Worm (Caenorhabditis elegans) whole organism, L4 larva: ENCODE measurements around the gene C32D5.4.

Experiments used
- F10B5.3 ChIP-seq: sonication (generic microtip); optimal IDR thresholded peaks from 2 replicates; lab custom pipeline; 2016; ENCODE audit warnings: mild to moderate bottlenecking, missing genetic modification characterization, missing compliant biosample characterization
- F37D6.2 ChIP-seq: sonication (generic microtip); optimal IDR thresholded peaks from 2 replicates; lab custom pipeline; 2016; ENCODE audit warnings: mild to moderate bottlenecking, missing genetic modification characterization, missing compliant biosample characterization
- F49E8.2 ChIP-seq: sonication (generic microtip); optimal IDR thresholded peaks from 2 replicates; lab custom pipeline; 2016; ENCODE audit warnings: missing compliant biosample characterization, mild to moderate bottlenecking, missing genetic modification characterization, borderline replicate concordance
- T20F7.1 ChIP-seq: fragments of 200-800 bp; sonication (Bioruptor generic); optimal IDR thresholded peaks from 2 replicates; lab custom pipeline; 2018; ENCODE audit warnings: mild to moderate bottlenecking, missing genetic modification characterization, missing compliant biosample characterization
- Y48G9A.11 ChIP-seq: fragments of 200-800 bp; sonication (Bioruptor generic); IDR thresholded peaks from 2 replicates; pipeline ENCODE4 v1.3.6; 2022; ENCODE audit warnings: missing genetic modification reagents, missing genetic modification characterization, missing compliant biosample characterization
- Y75B8A.6 ChIP-seq: fragments of 200-800 bp; sonication (Bioruptor generic); IDR thresholded peaks from 2 replicates; pipeline ENCODE4 v1.3.6; 2022; ENCODE audit warnings: missing genetic modification reagents, missing genetic modification characterization, missing compliant biosample characterization
- ZK337.2 ChIP-seq: fragments of 200-800 bp; sonication (Bioruptor generic); IDR thresholded peaks from 2 replicates; pipeline ENCODE4 v1.3.6; 2022; ENCODE audit warnings: missing genetic modification reagents, missing genetic modification characterization, missing compliant biosample characterization
- aha-1 ChIP-seq: fragments of 150-350 bp; peaks from one replicate; lab custom pipeline; 2014; ENCODE audit warnings: missing biosample characterization, missing genetic modification characterization
- arid-1 ChIP-seq: fragments of 200-800 bp; sonication (Bioruptor generic); conservative IDR thresholded peaks from 2 replicates; pipeline ENCODE4 v1.3.6; 2022; ENCODE audit warnings: missing genetic modification reagents, missing genetic modification characterization, missing compliant biosample characterization
- ctbp-1 ChIP-seq: fragments of 200-800 bp; sonication (Bioruptor generic); IDR thresholded peaks from 2 replicates; pipeline ENCODE4 v1.3.6; 2022; ENCODE audit warnings: missing genetic modification reagents, missing genetic modification characterization, missing compliant biosample characterization
- daf-16 ChIP-seq, 3 experiments: sonication (generic microtip); optimal IDR thresholded peaks; 2 replicates each; lab custom pipeline; 2016 to 2017; ENCODE audit warnings: missing genetic modification characterization in 3 of 3, missing genetic modification reagents in 3 of 3, mild to moderate bottlenecking in 2 of 3, missing compliant biosample characterization in 2 of 3, missing biosample characterization in 1 of 3, moderate library complexity in 1 of 3
- daf-19 ChIP-seq: fragments of 200-800 bp; sonication (Bioruptor generic); conservative IDR thresholded peaks from 2 replicates; pipeline ENCODE4 v1.3.6; 2022; ENCODE audit warnings: missing genetic modification characterization, missing compliant biosample characterization
- daf-8 ChIP-seq: fragments of 200-800 bp; sonication (Bioruptor generic); IDR thresholded peaks from 2 replicates; pipeline ENCODE4 v1.3.6; 2022; ENCODE audit warnings: missing genetic modification characterization, missing compliant biosample characterization
- dmd-8 ChIP-seq: fragments of 200-800 bp; sonication (Bioruptor generic); IDR thresholded peaks from 2 replicates; pipeline ENCODE4 v1.3.6; 2022; ENCODE audit warnings: missing genetic modification characterization, missing compliant biosample characterization
- dmd-9 ChIP-seq: fragments of 200-800 bp; sonication (Bioruptor generic); IDR thresholded peaks from 2 replicates; pipeline ENCODE4 v1.3.6; 2022; ENCODE audit warnings: missing genetic modification reagents, missing genetic modification characterization, missing compliant biosample characterization
- fos-1 ChIP-seq: fragments of 150-350 bp; optimal IDR thresholded peaks from 2 replicates; lab custom pipeline; 2014; ENCODE audit warnings: missing biosample characterization, missing genetic modification characterization
- hlh-11 ChIP-seq: fragments of 200-800 bp; sonication (Bioruptor generic); optimal IDR thresholded peaks from 2 replicates; lab custom pipeline; 2018; ENCODE audit warnings: mild to moderate bottlenecking, missing genetic modification characterization, missing compliant biosample characterization
- lin-39 ChIP-seq: fragments of 150-350 bp; optimal IDR thresholded peaks from 2 replicates; lab custom pipeline; 2014; ENCODE audit warnings: missing biosample characterization, missing genetic modification reagents, missing genetic modification characterization
- lsy-2 ChIP-seq, 2 experiments: fragments of 150-350 bp in 1 of 2; sonication (generic microtip) in 1 of 2; optimal IDR thresholded peaks; 2 replicates each; lab custom pipeline; 2014 to 2017; ENCODE audit warnings: missing biosample characterization in 2 of 2, missing genetic modification characterization in 2 of 2
- madf-5 ChIP-seq, 2 experiments: fragments of 200-800 bp; sonication (Bioruptor generic); IDR thresholded peaks; 2 replicates each; pipeline ENCODE4 v1.3.6; 2022; ENCODE audit warnings: missing compliant biosample characterization in 2 of 2, missing genetic modification characterization in 2 of 2
- madf-9 ChIP-seq: fragments of 200-800 bp; sonication (Bioruptor generic); conservative IDR thresholded peaks from 2 replicates; pipeline ENCODE4 v1.3.6; 2022; ENCODE audit warnings: missing genetic modification reagents, missing genetic modification characterization, missing compliant biosample characterization
- nhr-11 ChIP-seq: fragments of 150-350 bp; optimal IDR thresholded peaks from 2 replicates; lab custom pipeline; 2014; ENCODE audit warnings: missing biosample characterization, missing genetic modification characterization
- nhr-28 ChIP-seq: fragments of 150-350 bp; optimal IDR thresholded peaks from 2 replicates; lab custom pipeline; 2014; ENCODE audit warnings: missing biosample characterization, missing genetic modification characterization
- nhr-41 ChIP-seq: fragments of 200-800 bp; sonication (Bioruptor generic); IDR thresholded peaks from 2 replicates; pipeline ENCODE4 v1.3.6; 2022; ENCODE audit warnings: missing genetic modification reagents, missing genetic modification characterization, missing compliant biosample characterization
- nhr-42 ChIP-seq: fragments of 200-800 bp; sonication (Bioruptor generic); IDR thresholded peaks from 2 replicates; pipeline ENCODE4 v1.3.6; 2022; ENCODE audit warnings: missing genetic modification characterization, missing compliant biosample characterization
- nhr-48 ChIP-seq: sonication (generic microtip); optimal IDR thresholded peaks from 2 replicates; lab custom pipeline; 2016; ENCODE audit warnings: mild to moderate bottlenecking, missing genetic modification characterization, missing compliant biosample characterization
- php-3 ChIP-seq: fragments of 200-800 bp; sonication (Bioruptor generic); IDR thresholded peaks from 2 replicates; pipeline ENCODE4 v1.3.6; 2022; ENCODE audit warnings: missing genetic modification reagents, missing genetic modification characterization, missing compliant biosample characterization
- rbr-2 ChIP-seq: sonication (generic microtip); optimal IDR thresholded peaks from 2 replicates; lab custom pipeline; 2016; ENCODE audit warnings: missing genotype, missing genetic modification characterization, missing compliant biosample characterization
- sdz-12 ChIP-seq: fragments of 200-800 bp; sonication (Bioruptor generic); optimal IDR thresholded peaks from 2 replicates; lab custom pipeline; 2018; ENCODE audit warnings: mild to moderate bottlenecking, missing genetic modification characterization, missing compliant biosample characterization
- skn-1 ChIP-seq: fragments of 150-350 bp; optimal IDR thresholded peaks from 2 replicates; lab custom pipeline; 2014; ENCODE audit warnings: missing biosample characterization, missing genetic modification characterization
- unc-62 ChIP-seq, 3 experiments: fragments of 150-350 bp in 1 of 3; sonication (generic microtip); optimal IDR thresholded peaks in 2 of 3; peaks in 1 of 3; 1 replicate in 1 of 3; 2 replicates in 2 of 3; lab custom pipeline; 2014 to 2017; ENCODE audit warnings: missing biosample characterization in 3 of 3, missing genetic modification characterization in 3 of 3, missing genetic modification reagents in 3 of 3, missing genotype in 1 of 3
- ztf-7 ChIP-seq: fragments of 150-350 bp; optimal IDR thresholded peaks from 2 replicates; lab custom pipeline; 2014; ENCODE audit warnings: missing biosample characterization, missing genetic modification characterization

Gene C32D5.4

ce11 chrII:6345195-6346158, 22.6 kb upstream of the C32D5.4 start, which contains the start of gene C32D5.8 (continued):
- no peak for TF ChIP-seq nhr-42 (GFP tag; lab: Robert Waterston, UW)
- peak; percentile 30 for TF ChIP-seq ztf-7 (tag; lab: Kevin White, UChicago)
- TF ChIP-seq madf-9 = peak; percentile 44
- TF ChIP-seq fos-1 (tag; lab: Kevin White, UChicago) = no peak
- no peak for TF ChIP-seq rbr-2 (tag; lab: Kevin White, UChicago)
- peak; percentile 11 for TF ChIP-seq nhr-28
- TF ChIP-seq skn-1 (tag; lab: Kevin White, UChicago) = no peak
- no peak for TF ChIP-seq dmd-9 (GFP tag; lab: Robert Waterston, UW)
- TF ChIP-seq daf-8 (GFP tag; lab: Robert Waterston, UW) = no peak
- no peak for TF ChIP-seq Y48G9A.11 (GFP tag; lab: Robert Waterston, UW)
- no peak for TF ChIP-seq ctbp-1 (GFP tag; lab: Robert Waterston, UW)
- TF ChIP-seq F10B5.3 = no peak
- no peak for TF ChIP-seq sdz-12 (GFP tag; lab: Kevin White, UChicago)
- TF ChIP-seq T20F7.1 (GFP tag; lab: Kevin White, UChicago) = no peak
- TF ChIP-seq F49E8.2 (tag; lab: Kevin White, UChicago) = no peak
- no peak for TF ChIP-seq arid-1 (GFP tag; lab: Robert Waterston, UW)
- TF ChIP-seq php-3 (GFP tag; lab: Robert Waterston, UW) = no peak
- TF ChIP-seq ZK337.2 (GFP tag; lab: Robert Waterston, UW) = no peak
- TF ChIP-seq nhr-48 = no peak
- TF ChIP-seq dmd-8 (GFP tag; lab: Robert Waterston, UW) = peak; percentile 29; the same call in 1 of the 2 replicates
- TF ChIP-seq lin-39 (tag; lab: Kevin White, UChicago) = no peak

- TF ChIP-seq Y75B8A.6 (GFP tag; lab: Robert Waterston, UW) (no peak), daf-16 (GFP tag; optimal IDR thresholded peaks at IDR 0.05; lab: Kevin White, UChicago) (no peak), daf-16 (tag; optimal IDR thresholded peaks at IDR 0.05; lab: Kevin White, UChicago) (peak; percentile 98), daf-19 (GFP tag; lab: Robert Waterston, UW) (no peak), F49E8.2 (tag; lab: Kevin White, UChicago) (no peak)
Observed at ce11 chrII:6344513-6344912, 21.6 kb upstream of the C32D5.4 start.

ce11 chrII:6343893-6344292, 21.0 kb upstream of the C32D5.4 start, which contains the start of gene txt-18:
TSS of gene txt-18 (plus strand) at chrII:6344072.
- TF ChIP-seq nhr-28 (peak; percentile 32), nhr-11 (tag; lab: Kevin White, UChicago) (peak; percentile 18), lsy-2 (tag; optimal IDR thresholded peaks at IDR 0.05; lab: Kevin White, UChicago) (peak in 1 of 2 experiments; percentile 35), unc-62 (GFP tag; optimal IDR thresholded peaks at IDR 0.05 in 1 of 2; lab: Kevin White, UChicago) (peak in 1 of 2 experiments; percentile 77), unc-62 (tag; optimal IDR thresholded peaks at IDR 0.05; lab: Kevin White, UChicago) (no peak), aha-1 (peak; percentile 96), F37D6.2 (tag; lab: Kevin White, UChicago) (no peak), hlh-11 (tag; lab: Kevin White, UChicago) (peak; percentile 5), Y75B8A.6 (GFP tag; lab: Robert Waterston, UW) (no peak)

ce11 chrII:6342455-6342854, 19.6 kb upstream of the C32D5.4 start:
- TF ChIP-seq nhr-41 (GFP tag; lab: Robert Waterston, UW) (no peak), madf-5 (GFP tag; IDR thresholded peaks at IDR 0.05; lab: Robert Waterston, UW) (no peak), unc-62 (GFP tag; optimal IDR thresholded peaks at IDR 0.05 in 1 of 2; lab: Kevin White, UChicago) (peak in 1 of 2 experiments; percentile 23), unc-62 (tag; optimal IDR thresholded peaks at IDR 0.05; lab: Kevin White, UChicago) (no peak), aha-1 (peak; percentile 75)
